Fruit fly (Drosophila melanogaster) S2 (cell line): ENCODE data around the gene Acsf2.

Experiments used
- CG8478 ChIP-seq: fragments of >200 bp; optimal IDR thresholded peaks from 2 replicates; lab custom pipeline; 2018
- CTCF ChIP-seq, 2 experiments: fragments of >200 bp; optimal IDR thresholded peaks; 2 replicates each; lab custom pipeline; 2018

DNA sequence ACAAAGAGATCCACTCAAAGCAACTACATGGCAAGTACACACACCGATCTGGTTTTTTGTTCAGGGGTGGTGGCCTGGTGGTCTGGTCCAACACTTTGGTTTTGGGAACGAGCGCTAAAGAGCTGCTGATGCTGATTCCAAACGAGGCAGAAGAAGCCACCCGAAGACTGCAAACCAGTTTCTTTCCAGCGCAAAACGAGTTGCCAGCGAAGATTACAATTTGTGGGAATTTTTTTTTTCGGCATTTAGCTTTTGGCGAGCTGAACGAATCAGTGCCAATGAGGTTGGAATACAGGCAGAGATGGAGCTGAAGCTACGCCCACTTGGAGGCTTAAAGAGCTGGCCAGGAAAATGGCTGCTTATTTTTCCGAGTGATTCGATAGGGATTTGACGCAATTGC lies 34.4 kb upstream of the Acsf2 start:
- no peak for TF ChIP-seq CG8478
- no peak for TF ChIP-seq CTCF (optimal IDR thresholded peaks at IDR 0.05; lab: Kevin White, UChicago)
